Fruit fly (Drosophila melanogaster) whole organism, embryonic: ENCODE data around the gene Fer2.

Source experiments
- B-H1 ChIP-seq: fragments of 200-800 bp; sonication (Bioruptor generic); IDR thresholded peaks from 3 replicates; pipeline ENCODE4 v1.3.6; 2022; ENCODE audit warnings: missing biosample characterization, missing genetic modification characterization
- CG10543 ChIP-seq: fragments of 200-800 bp; sonication (Bioruptor generic); optimal IDR thresholded peaks from 3 replicates; lab custom pipeline; 2017; ENCODE audit warnings: missing biosample characterization, mild to moderate bottlenecking, missing genetic modification characterization, moderate library complexity
- CG10959 ChIP-seq: fragments of 200-800 bp; sonication (Bioruptor generic); IDR thresholded peaks from 2 replicates; pipeline ENCODE4 v1.3.6; 2022; ENCODE audit warnings: missing biosample characterization, missing genetic modification characterization
- CG10979 ChIP-seq: fragments of 200-800 bp; sonication (Bioruptor generic); optimal IDR thresholded peaks from 2 replicates; lab custom pipeline; 2018; ENCODE audit warnings: missing biosample characterization, mild to moderate bottlenecking, missing genetic modification characterization, moderate library complexity
- CG17328 ChIP-seq: fragments of 200-800 bp; sonication (Bioruptor generic); IDR thresholded peaks from 2 replicates; pipeline ENCODE4 v1.3.6; 2022; ENCODE audit warnings: missing biosample characterization, missing genetic modification characterization
- CG17912 ChIP-seq: fragments of 200-800 bp; sonication (Bioruptor generic); optimal IDR thresholded peaks from 2 replicates; lab custom pipeline; 2018; ENCODE audit warnings: missing biosample characterization, mild to moderate bottlenecking, missing genetic modification characterization
- CG3163 ChIP-seq: fragments of 200-800 bp; sonication (Bioruptor generic); optimal IDR thresholded peaks from 3 replicates; lab custom pipeline; 2016; ENCODE audit warnings: missing biosample characterization, missing genetic modification characterization
- CG34376 ChIP-seq: fragments of 200-800 bp; sonication (Bioruptor generic); optimal IDR thresholded peaks from 2 replicates; lab custom pipeline; 2018; ENCODE audit warnings: missing biosample characterization, mild to moderate bottlenecking, missing genetic modification characterization
- CG3847 ChIP-seq: fragments of 200-800 bp; sonication (Bioruptor generic); IDR thresholded peaks from 2 replicates; pipeline ENCODE4 v1.3.6; 2022; ENCODE audit warnings: missing biosample characterization, missing genetic modification characterization
- CG6654 ChIP-seq: fragments of 200-800 bp; sonication (Bioruptor generic); optimal IDR thresholded peaks from 2 replicates; lab custom pipeline; 2017; ENCODE audit warnings: missing biosample characterization, mild to moderate bottlenecking, missing genetic modification characterization
- CG6683 ChIP-seq: fragments of 200-800 bp; sonication (Bioruptor generic); optimal IDR thresholded peaks from 2 replicates; lab custom pipeline; 2017; ENCODE audit warnings: missing biosample characterization, mild to moderate bottlenecking, missing genetic modification characterization, missing genetic modification reagents
- CG6765 ChIP-seq: fragments of 200-800 bp; sonication (Bioruptor generic); optimal IDR thresholded peaks from 3 replicates; lab custom pipeline; 2017; ENCODE audit warnings: missing biosample characterization, mild to moderate bottlenecking, missing genetic modification characterization
- CG8388 ChIP-seq: fragments of 200-800 bp; sonication (Bioruptor generic); optimal IDR thresholded peaks from 2 replicates; lab custom pipeline; 2019; ENCODE audit warnings: missing biosample characterization, mild to moderate bottlenecking, missing genetic modification characterization, moderate library complexity
- CG8944 ChIP-seq: fragments of 200-800 bp; sonication (Bioruptor generic); optimal IDR thresholded peaks from 3 replicates; lab custom pipeline; 2016; ENCODE audit warnings: missing biosample characterization, missing genetic modification characterization
- CHES-1-like ChIP-seq: fragments of 200-800 bp; sonication (Bioruptor generic); optimal IDR thresholded peaks from 2 replicates; lab custom pipeline; 2016; ENCODE audit warnings: missing biosample characterization, missing genetic modification characterization
- D ChIP-seq, 2 experiments: fragments of 200-800 bp in 1 of 2; fragments of >200 bp in 1 of 2; sonication (Bioruptor generic) in 1 of 2; optimal IDR thresholded peaks; 2 replicates in 1 of 2; 3 replicates in 1 of 2; lab custom pipeline; 2017; ENCODE audit warnings: mild to moderate bottlenecking in 1 of 2, missing biosample characterization in 1 of 2, missing genetic modification characterization in 1 of 2, missing genetic modification reagents in 1 of 2
- Gug ChIP-seq: fragments of 200-800 bp; sonication (Bioruptor generic); IDR thresholded peaks from 4 replicates; pipeline ENCODE4 v1.3.6; 2022; ENCODE audit warnings: missing biosample characterization, missing genetic modification characterization
- HLHmδ ChIP-seq: fragments of 200-800 bp; sonication (Bioruptor generic); optimal IDR thresholded peaks from 2 replicates; lab custom pipeline; 2018; ENCODE audit warnings: missing biosample characterization, mild to moderate bottlenecking, missing genetic modification characterization, moderate library complexity
- Hey ChIP-seq: fragments of 200-800 bp; sonication (Bioruptor generic); optimal IDR thresholded peaks from 3 replicates; lab custom pipeline; 2018; ENCODE audit warnings: missing biosample characterization, mild to moderate bottlenecking, missing genetic modification characterization
- Kr ChIP-seq: fragments of 200-800 bp; sonication (Bioruptor generic); optimal IDR thresholded peaks from 2 replicates; lab custom pipeline; 2017; ENCODE audit warnings: missing biosample characterization, mild to moderate bottlenecking, missing genetic modification characterization
- Meics ChIP-seq: fragments of 200-800 bp; sonication (Bioruptor generic); optimal IDR thresholded peaks from 2 replicates; lab custom pipeline; 2017; ENCODE audit warnings: missing biosample characterization, mild to moderate bottlenecking, missing genetic modification characterization
- NFAT ChIP-seq: fragments of 200-800 bp; sonication (Bioruptor generic); IDR thresholded peaks from 2 replicates; pipeline ENCODE4 v1.3.6; 2022; ENCODE audit warnings: missing biosample characterization, missing genetic modification characterization
- Pdp1 ChIP-seq, 2 experiments: fragments of 200-800 bp; sonication (Bioruptor generic); optimal IDR thresholded peaks; 3 replicates each; lab custom pipeline; 2016; ENCODE audit warnings: missing biosample characterization in 2 of 2, missing genetic modification characterization in 2 of 2, mild to moderate bottlenecking in 1 of 2, moderate library complexity in 1 of 2
- Ptx1 ChIP-seq: fragments of 200-800 bp; sonication (Bioruptor generic); IDR thresholded peaks from 2 replicates; pipeline ENCODE4 v1.3.6; 2022; ENCODE audit warnings: missing biosample characterization, missing genetic modification characterization
- Sry-δ ChIP-seq: fragments of 200-800 bp; sonication (Bioruptor generic); optimal IDR thresholded peaks from 2 replicates; lab custom pipeline; 2016; ENCODE audit warnings: missing biosample characterization, missing genetic modification characterization
- TFAM ChIP-seq: fragments of 200-800 bp; sonication (Bioruptor generic); optimal IDR thresholded peaks from 2 replicates; lab custom pipeline; 2017; ENCODE audit warnings: missing biosample characterization, missing genetic modification characterization, inconsistent platforms
- aop ChIP-seq: fragments of 200-800 bp; sonication (Bioruptor generic); IDR thresholded peaks from 2 replicates; pipeline ENCODE4 v1.3.6; 2022; ENCODE audit warnings: missing biosample characterization, missing genetic modification characterization
- ara ChIP-seq: fragments of 200-800 bp; sonication (Bioruptor generic); IDR thresholded peaks from 2 replicates; pipeline ENCODE4 v1.3.6; 2022; ENCODE audit warnings: missing biosample characterization, missing genetic modification characterization
- chm ChIP-seq: fragments of 200-800 bp; sonication (Bioruptor generic); IDR thresholded peaks from 2 replicates; pipeline ENCODE4 v1.3.6; 2022; ENCODE audit warnings: missing biosample characterization, missing genetic modification characterization
- dpn ChIP-seq, 2 experiments: fragments of 200-800 bp; sonication (Bioruptor generic); optimal IDR thresholded peaks; 3 replicates each; lab custom pipeline; 2016; ENCODE audit warnings: missing biosample characterization in 2 of 2, missing genetic modification characterization in 2 of 2
- ems ChIP-seq: fragments of 200-800 bp; sonication (Bioruptor generic); optimal IDR thresholded peaks from 3 replicates; lab custom pipeline; 2016; ENCODE audit warnings: missing biosample characterization, missing genetic modification characterization
- ewg ChIP-seq: fragments of 200-800 bp; sonication (Bioruptor generic); optimal IDR thresholded peaks from 3 replicates; lab custom pipeline; 2017; ENCODE audit warnings: mild to moderate bottlenecking, missing biosample characterization, missing genetic modification reagents, missing genetic modification characterization
- fd102C ChIP-seq: fragments of 200-800 bp; sonication (Bioruptor generic); optimal IDR thresholded peaks from 2 replicates; lab custom pipeline; 2018; ENCODE audit warnings: missing biosample characterization, mild to moderate bottlenecking, missing genetic modification characterization, moderate library complexity
- gcm ChIP-seq: fragments of 200-800 bp; sonication (Bioruptor generic); optimal IDR thresholded peaks from 2 replicates; lab custom pipeline; 2019; ENCODE audit warnings: missing biosample characterization, mild to moderate bottlenecking, missing genetic modification characterization, moderate library complexity
- gsb-n ChIP-seq: fragments of 200-800 bp; sonication (Bioruptor generic); optimal IDR thresholded peaks from 3 replicates; lab custom pipeline; 2018; ENCODE audit warnings: missing biosample characterization, mild to moderate bottlenecking, missing genetic modification characterization
- hkb ChIP-seq, 2 experiments: fragments of 200-800 bp in 1 of 2; fragments of >200 bp in 1 of 2; sonication (Bioruptor generic) in 1 of 2; IDR thresholded peaks in 1 of 2; optimal IDR thresholded peaks in 1 of 2; 2 replicates each; pipeline versions ENCODE4 v1.3.6 to Lab custom; 2017 to 2022; ENCODE audit warnings: missing biosample characterization in 1 of 2, missing genetic modification characterization in 1 of 2
- insv ChIP-seq, 2 experiments: fragments of 200-800 bp; sonication (Bioruptor generic); optimal IDR thresholded peaks; 3 replicates each; lab custom pipeline; 2016 to 2018; ENCODE audit warnings: missing biosample characterization in 2 of 2, missing genetic modification characterization in 2 of 2
- inv ChIP-seq: fragments of 200-800 bp; sonication (Bioruptor generic); IDR thresholded peaks from 2 replicates; pipeline ENCODE4 v1.3.6; 2022; ENCODE audit warnings: missing biosample characterization, missing genetic modification characterization; ENCODE audit not compliant: partially characterized antibody
- oc ChIP-seq: fragments of 200-800 bp; sonication (Bioruptor generic); optimal IDR thresholded peaks from 2 replicates; lab custom pipeline; 2018; ENCODE audit warnings: missing biosample characterization, mild to moderate bottlenecking, missing genetic modification characterization, moderate library complexity
- onecut ChIP-seq: fragments of 200-800 bp; sonication (Bioruptor generic); IDR thresholded peaks from 2 replicates; pipeline ENCODE4 v1.3.6; 2022; ENCODE audit warnings: missing biosample characterization, missing genetic modification characterization
- pros ChIP-seq: fragments of 200-800 bp; sonication (Bioruptor generic); optimal IDR thresholded peaks from 3 replicates; lab custom pipeline; 2019; ENCODE audit warnings: missing biosample characterization, mild to moderate bottlenecking, missing genetic modification characterization, moderate library complexity
- repo ChIP-seq: fragments of 200-800 bp; sonication (Bioruptor generic); optimal IDR thresholded peaks from 2 replicates; lab custom pipeline; 2016; ENCODE audit warnings: missing biosample characterization, missing genetic modification characterization
- shn ChIP-seq: fragments of 200-800 bp; sonication (Bioruptor generic); optimal IDR thresholded peaks from 3 replicates; lab custom pipeline; 2016; ENCODE audit warnings: missing biosample characterization, missing genetic modification characterization

The Fer2 gene

DNA sequence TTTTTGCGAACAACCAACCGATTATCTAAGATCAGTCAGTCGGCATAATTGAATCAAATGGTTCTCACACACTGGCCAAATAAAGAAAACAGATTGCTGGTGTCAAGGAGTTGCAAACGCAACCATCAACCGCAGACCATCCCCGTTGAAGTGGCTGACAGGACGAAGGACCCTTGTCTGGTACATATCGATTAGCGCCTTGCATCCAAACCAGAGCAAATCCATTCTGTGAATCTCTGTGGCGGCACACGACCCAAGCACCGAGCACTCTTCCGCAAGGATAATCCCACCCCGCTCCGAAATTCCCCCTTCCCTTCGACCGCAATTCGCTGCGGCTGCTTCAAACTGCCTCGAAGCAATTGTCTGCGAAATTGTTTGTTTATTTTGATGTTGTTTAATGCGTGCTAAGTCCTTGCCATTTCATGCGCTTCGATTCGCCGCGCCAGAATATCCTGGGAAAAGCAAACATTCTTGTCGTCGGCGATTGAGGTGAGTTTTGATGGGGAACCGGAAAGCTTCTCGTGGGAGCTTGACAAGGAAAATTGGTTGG is 2.3 kb upstream of the Fer2 start (continued):
- TF ChIP-seq CG3847 (no peak), pros (GFP tag; lab: Kevin White, UChicago) (peak; percentile 48), CG34376 (no peak), shn (GFP tag; lab: Kevin White, UChicago) (no peak), insv (GFP tag; optimal IDR thresholded peaks at IDR 0.05; lab: Kevin White, UChicago) (no peak), hkb (optimal IDR thresholded peaks at IDR 0.05; lab: Kevin White, UChicago) (no peak), hkb (GFP tag; IDR thresholded peaks at IDR 0.05; lab: Robert Waterston, UW) (no peak)

DNA sequence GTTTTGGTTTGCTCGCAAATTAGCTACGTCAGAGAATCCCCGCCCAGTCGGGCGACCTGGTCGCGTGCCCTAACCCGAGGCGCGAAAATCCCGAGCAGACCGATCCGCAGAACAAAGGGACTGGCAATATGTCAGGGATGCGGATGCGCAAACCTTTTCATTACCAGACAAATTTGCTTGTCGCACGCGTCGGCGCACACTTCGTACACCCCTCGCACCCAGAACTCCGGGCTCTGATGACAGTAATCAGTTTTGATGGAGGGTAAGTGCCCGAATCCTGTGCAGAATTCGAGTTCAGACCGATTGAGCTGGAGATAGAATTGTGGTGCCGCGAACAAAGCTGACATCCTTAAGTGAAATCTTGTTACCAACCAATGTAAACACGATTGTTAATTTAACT is 1.3 kb upstream of the Fer2 start:
- TF ChIP-seq CG6683 (GFP tag; lab: Kevin White, UChicago): no peak
- no peak for TF ChIP-seq inv (GFP tag; lab: Robert Waterston, UW)
- TF ChIP-seq Hey (tag; lab: Kevin White, UChicago): peak; percentile 96
- peak; percentile 53 for TF ChIP-seq pros (GFP tag; lab: Kevin White, UChicago)
- no peak for TF ChIP-seq Sry-δ (GFP tag; lab: Kevin White, UChicago)
- TF ChIP-seq ems: no peak
- TF ChIP-seq CG17328 (GFP tag; lab: Robert Waterston, UW): no peak
- no peak for TF ChIP-seq Meics (GFP tag; lab: Kevin White, UChicago)
- peak; percentile 8 for TF ChIP-seq ewg
- peak; percentile 50 for TF ChIP-seq oc (tag; lab: Kevin White, UChicago)
- TF ChIP-seq gsb-n (tag; lab: Kevin White, UChicago): peak; percentile 62
- no peak for TF ChIP-seq D (optimal IDR thresholded peaks at IDR 0.05; lab: Kevin White, UChicago)
- TF ChIP-seq D (GFP tag; optimal IDR thresholded peaks at IDR 0.05; lab: Kevin White, UChicago): peak; percentile 39

DNA sequence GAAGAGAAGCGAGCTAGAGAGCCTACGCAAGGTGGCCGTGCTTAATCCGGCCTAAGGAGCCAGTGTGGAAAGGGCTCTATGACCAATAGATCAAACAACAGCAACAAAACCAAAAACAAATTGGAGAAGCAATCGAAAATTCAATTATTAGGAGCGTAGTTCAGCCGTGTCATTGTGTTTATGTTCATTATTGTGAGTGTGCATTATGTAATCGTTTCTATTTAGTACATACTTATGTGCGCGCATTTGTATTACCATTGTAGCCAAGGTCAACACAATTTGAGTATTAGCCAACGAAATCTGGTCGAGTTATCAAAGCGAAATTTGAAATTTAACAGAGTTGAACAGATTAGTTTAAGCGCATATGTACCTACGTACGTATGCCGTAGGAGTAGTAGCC is 2.4 kb downstream of the Fer2 start:
- TF ChIP-seq CG10979 (tag; lab: Kevin White, UChicago) (no peak), Gug (GFP tag; lab: Robert Waterston, UW) (no peak), Pdp1 (GFP tag; optimal IDR thresholded peaks at IDR 0.05; lab: Kevin White, UChicago) (peak in 1 of 2 experiments; percentile 90)

DNA sequence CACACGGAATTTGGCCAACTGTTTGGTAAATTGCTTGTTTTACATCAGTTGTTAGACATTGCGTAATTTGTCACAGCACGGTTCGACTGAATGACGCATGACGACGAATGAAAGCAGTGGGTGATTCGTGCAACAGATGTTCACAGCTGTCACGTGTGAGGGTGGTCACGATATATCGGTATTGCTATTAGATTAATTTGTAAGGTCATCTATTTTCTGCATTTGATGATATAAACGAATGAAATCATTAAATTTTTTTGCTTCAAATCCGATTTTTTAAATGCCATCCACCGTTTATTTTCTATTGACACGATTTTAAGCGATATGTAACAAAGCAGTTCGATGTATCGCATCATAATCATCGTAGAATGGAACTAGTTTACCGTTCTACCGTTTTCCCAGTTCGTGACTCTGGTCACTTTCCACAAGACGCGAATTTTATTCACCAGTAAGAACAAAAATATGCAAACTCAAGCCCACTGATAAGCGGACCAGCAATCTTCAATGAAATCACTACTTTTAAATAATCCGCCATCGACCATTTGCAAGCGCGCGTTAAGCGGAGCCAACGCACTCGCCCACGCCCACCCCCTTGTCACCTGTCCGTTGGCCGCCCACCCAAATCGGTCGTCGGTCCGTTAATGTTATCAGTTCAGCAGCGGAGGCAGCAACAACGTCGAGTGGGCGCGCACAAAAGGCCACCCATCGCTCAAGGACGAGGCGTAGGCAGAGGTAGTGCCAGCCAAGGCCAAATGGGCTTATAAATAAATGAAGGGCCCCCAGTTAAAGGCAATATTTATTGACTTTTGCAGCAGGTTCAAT is 4.3 kb downstream of the Fer2 start, which contains the start of the genes Mic26-27 and CG5916:
Gene Mic26-27, minus strand, starts transcription at position 224 of the 822 bp plus-strand sequence.
Gene CG5916, plus strand, starts transcription at position 398 of the 822 bp plus-strand sequence.
- TF ChIP-seq Kr: no peak
- TF ChIP-seq chm: peak; percentile 69
- peak; percentile 18 for TF ChIP-seq gcm (GFP tag; lab: Kevin White, UChicago)
- no peak for TF ChIP-seq aop (GFP tag; lab: Robert Waterston, UW)
- peak; percentile 11 for TF ChIP-seq CG6654 (GFP tag; lab: Kevin White, UChicago)
- peak; percentile 90 for TF ChIP-seq Ptx1 (GFP tag; lab: Robert Waterston, UW)
- peak; percentile 83 for TF ChIP-seq onecut
- peak; percentile 82 for TF ChIP-seq NFAT (GFP tag; lab: Robert Waterston, UW)
- TF ChIP-seq dpn (GFP tag; optimal IDR thresholded peaks at IDR 0.05; lab: Kevin White, UChicago): peak; percentile 71 to 78
- TF ChIP-seq CG6765 (GFP tag; lab: Kevin White, UChicago): no peak
- peak; percentile 92 for TF ChIP-seq CG10959 (GFP tag; lab: Robert Waterston, UW)
- peak; percentile 80 for TF ChIP-seq CG8944
- TF ChIP-seq B-H1: peak; percentile 75
- no peak for TF ChIP-seq HLHmδ (GFP tag; lab: Kevin White, UChicago)
- TF ChIP-seq CG8388: peak; percentile 38
- peak; percentile 80 for TF ChIP-seq CG3163 (GFP tag; lab: Kevin White, UChicago)
- TF ChIP-seq CG17912 (GFP tag; lab: Kevin White, UChicago): no peak
- TF ChIP-seq CG10543 (GFP tag; lab: Kevin White, UChicago): peak; percentile 69
- no peak for TF ChIP-seq TFAM
- peak; percentile 69 for TF ChIP-seq repo (GFP tag; lab: Kevin White, UChicago)
- TF ChIP-seq ara (GFP tag; lab: Robert Waterston, UW): peak; percentile 87
- no peak for TF ChIP-seq fd102C
- TF ChIP-seq CHES-1-like (GFP tag; lab: Kevin White, UChicago): peak; percentile 84
